Fruit fly (Drosophila melanogaster): Measurements from ENCODE around the gene CG15765.

- no peak for TF ChIP-seq acj6 (GFP tag; optimal IDR thresholded peaks at IDR 0.05)
- TF ChIP-seq CG6808 (GFP tag; optimal IDR thresholded peaks at IDR 0.05): no peak
- no peak for TF ChIP-seq Blimp-1 (GFP tag; optimal IDR thresholded peaks at IDR 0.05)
- TF ChIP-seq CG6163 (GFP tag; IDR thresholded peaks at IDR 0.05): no peak
- TF ChIP-seq dac (GFP tag; optimal IDR thresholded peaks at IDR 0.05): no peak
- no peak for TF ChIP-seq CG3919 (GFP tag; optimal IDR thresholded peaks at IDR 0.05)
- no peak for TF ChIP-seq svp (GFP tag)
- TF ChIP-seq CG31627 (GFP tag; optimal IDR thresholded peaks at IDR 0.05): no peak
- TF ChIP-seq spab (GFP tag; optimal IDR thresholded peaks at IDR 0.05): no peak
- no peak for TF ChIP-seq CG7368 (GFP tag; optimal IDR thresholded peaks at IDR 0.05)
- TF ChIP-seq lz (GFP tag; optimal IDR thresholded peaks at IDR 0.05): no peak
- TF ChIP-seq CG6792 (GFP tag; optimal IDR thresholded peaks at IDR 0.05): no peak
- TF ChIP-seq CG8119 (GFP tag; IDR thresholded peaks at IDR 0.05): no peak
- no peak for TF ChIP-seq Ets21C (GFP tag; optimal IDR thresholded peaks at IDR 0.05)
Observed at dm6 chrX:5808654-5809053, 9.7 kb upstream of the CG15765 start, which contains the start of gene Prosbeta2R1.

Data from whole organism, prepupa.